Fruit fly (Drosophila melanogaster) whole organism, embryonic: ENCODE results near the gene Hgsnat.

Source experiments
- Atf6 ChIP-seq: fragments of 200-800 bp; sonication (Bioruptor generic); IDR thresholded peaks from 2 replicates; pipeline ENCODE4 v1.3.6; 2022; ENCODE audit warnings: missing biosample characterization, missing genetic modification characterization
- BEAF-32 ChIP-seq: fragments of 200-800 bp; sonication (Bioruptor generic); optimal IDR thresholded peaks from 3 replicates; lab custom pipeline; 2017; ENCODE audit warnings: missing biosample characterization, missing genetic modification characterization, mild to moderate bottlenecking, moderate library complexity, missing genetic modification reagents
- CG11093 ChIP-seq: fragments of 200-800 bp; sonication (Bioruptor generic); IDR thresholded peaks from 3 replicates; pipeline ENCODE4 v1.3.6; 2022; ENCODE audit warnings: missing biosample characterization, missing genetic modification characterization
- CG11504 ChIP-seq: fragments of 200-800 bp; sonication (Bioruptor generic); optimal IDR thresholded peaks from 3 replicates; lab custom pipeline; 2019; ENCODE audit warnings: missing biosample characterization, mild to moderate bottlenecking, missing genetic modification characterization, moderate library complexity
- CG12659 ChIP-seq: fragments of 200-800 bp; sonication (Bioruptor generic); optimal IDR thresholded peaks from 3 replicates; lab custom pipeline; 2017; ENCODE audit warnings: mild to moderate bottlenecking, missing biosample characterization, missing genetic modification reagents, missing genetic modification characterization
- CG13624 ChIP-seq: fragments of 200-800 bp; sonication (Bioruptor generic); optimal IDR thresholded peaks from 2 replicates; lab custom pipeline; 2016; ENCODE audit warnings: missing biosample characterization, missing genetic modification characterization
- CG15514 ChIP-seq: fragments of 200-800 bp; sonication (Bioruptor generic); optimal IDR thresholded peaks from 3 replicates; lab custom pipeline; 2017; ENCODE audit warnings: missing biosample characterization, missing genetic modification characterization, mild to moderate bottlenecking, moderate library complexity, missing genetic modification reagents
- CG17361 ChIP-seq: fragments of 200-800 bp; sonication (Bioruptor generic); IDR thresholded peaks from 3 replicates; pipeline ENCODE4 v1.3.6; 2022; ENCODE audit warnings: missing biosample characterization, missing genetic modification characterization
- CG18262 ChIP-seq: fragments of 200-800 bp; optimal IDR thresholded peaks from 3 replicates; lab custom pipeline; 2019; ENCODE audit warnings: missing biosample characterization, mild to moderate bottlenecking, missing genetic modification characterization, moderate library complexity
- CG2120 ChIP-seq: fragments of 200-800 bp; sonication (Bioruptor generic); optimal IDR thresholded peaks from 3 replicates; lab custom pipeline; 2016; ENCODE audit warnings: missing biosample characterization, missing genetic modification characterization
- CG32772 ChIP-seq: fragments of 200-800 bp; sonication (Bioruptor generic); IDR thresholded peaks from 2 replicates; pipeline ENCODE4 v1.3.6; 2022; ENCODE audit warnings: missing biosample characterization, missing genetic modification characterization
- CG34376 ChIP-seq: fragments of 200-800 bp; sonication (Bioruptor generic); optimal IDR thresholded peaks from 2 replicates; lab custom pipeline; 2018; ENCODE audit warnings: missing biosample characterization, mild to moderate bottlenecking, missing genetic modification characterization
- CG7556 ChIP-seq: fragments of 200-800 bp; sonication (Bioruptor generic); optimal IDR thresholded peaks from 2 replicates; lab custom pipeline; 2017; ENCODE audit warnings: missing biosample characterization, mild to moderate bottlenecking, missing genetic modification characterization
- CG8388 ChIP-seq: fragments of 200-800 bp; sonication (Bioruptor generic); optimal IDR thresholded peaks from 2 replicates; lab custom pipeline; 2019; ENCODE audit warnings: missing biosample characterization, mild to moderate bottlenecking, missing genetic modification characterization, moderate library complexity
- CG9437 ChIP-seq: fragments of 200-800 bp; sonication (Bioruptor generic); optimal IDR thresholded peaks from 2 replicates; lab custom pipeline; 2018; ENCODE audit warnings: missing biosample characterization, mild to moderate bottlenecking, missing genetic modification characterization
- CHES-1-like ChIP-seq: fragments of 200-800 bp; sonication (Bioruptor generic); optimal IDR thresholded peaks from 2 replicates; lab custom pipeline; 2016; ENCODE audit warnings: missing biosample characterization, missing genetic modification characterization
- CoRest ChIP-seq: fragments of 200-800 bp; sonication (Bioruptor generic); optimal IDR thresholded peaks from 3 replicates; lab custom pipeline; 2018; ENCODE audit warnings: missing biosample characterization, mild to moderate bottlenecking, missing genetic modification characterization, moderate library complexity
- Dad ChIP-seq: fragments of 200-800 bp; sonication (Bioruptor generic); optimal IDR thresholded peaks from 3 replicates; lab custom pipeline; 2016; ENCODE audit warnings: missing biosample characterization, missing genetic modification characterization
- Dip3 ChIP-seq: fragments of 200-800 bp; sonication (Bioruptor generic); optimal IDR thresholded peaks from 3 replicates; lab custom pipeline; 2016; ENCODE audit warnings: missing biosample characterization, missing genetic modification characterization
- Doc3 ChIP-seq: fragments of 200-800 bp; sonication (Bioruptor generic); IDR thresholded peaks from 3 replicates; pipeline ENCODE4 v1.3.6; 2022; ENCODE audit warnings: missing biosample characterization, missing genetic modification characterization; ENCODE audit not compliant: partially characterized antibody
- Dref ChIP-seq: fragments of 200-800 bp; sonication (Bioruptor generic); IDR thresholded peaks from 2 replicates; pipeline ENCODE4 v1.3.6; 2022; ENCODE audit warnings: missing biosample characterization, missing genetic modification characterization
- Drgx ChIP-seq: fragments of 200-800 bp; sonication (Bioruptor generic); IDR thresholded peaks from 2 replicates; pipeline ENCODE4 v1.3.6; 2022; ENCODE audit warnings: missing biosample characterization, missing genetic modification characterization
- Elba2 ChIP-seq: fragments of 200-800 bp; sonication (Bioruptor generic); optimal IDR thresholded peaks from 3 replicates; lab custom pipeline; 2016; ENCODE audit warnings: missing biosample characterization, missing genetic modification characterization
- Ets65A ChIP-seq: fragments of 200-800 bp; sonication (Bioruptor generic); peaks from one replicate; lab custom pipeline; 2016; ENCODE audit warnings: missing biosample characterization, missing genetic modification characterization
- Hr3 ChIP-seq: fragments of 200-800 bp; sonication (Bioruptor generic); optimal IDR thresholded peaks from 3 replicates; lab custom pipeline; 2016; ENCODE audit warnings: missing biosample characterization, missing genetic modification characterization
- Meics ChIP-seq: fragments of 200-800 bp; sonication (Bioruptor generic); optimal IDR thresholded peaks from 2 replicates; lab custom pipeline; 2017; ENCODE audit warnings: missing biosample characterization, mild to moderate bottlenecking, missing genetic modification characterization
- Ptx1 ChIP-seq: fragments of 200-800 bp; sonication (Bioruptor generic); IDR thresholded peaks from 2 replicates; pipeline ENCODE4 v1.3.6; 2022; ENCODE audit warnings: missing biosample characterization, missing genetic modification characterization
- TFAM ChIP-seq: fragments of 200-800 bp; sonication (Bioruptor generic); optimal IDR thresholded peaks from 2 replicates; lab custom pipeline; 2017; ENCODE audit warnings: missing biosample characterization, missing genetic modification characterization, inconsistent platforms
- dm ChIP-seq: fragments of 200-800 bp; sonication (Bioruptor generic); optimal IDR thresholded peaks from 3 replicates; lab custom pipeline; 2016; ENCODE audit warnings: missing biosample characterization, missing genetic modification characterization
- eve ChIP-seq, 2 experiments: fragments of >200 bp; optimal IDR thresholded peaks; 2 replicates each; lab custom pipeline; 2017; ENCODE audit warnings: missing biosample characterization in 2 of 2, missing genetic modification characterization in 2 of 2
- her ChIP-seq: fragments of 200-800 bp; sonication (Bioruptor generic); optimal IDR thresholded peaks from 2 replicates; lab custom pipeline; 2016; ENCODE audit warnings: missing biosample characterization, missing genetic modification characterization
- maf-S ChIP-seq: fragments of 200-800 bp; sonication (Bioruptor generic); optimal IDR thresholded peaks from 2 replicates; lab custom pipeline; 2016; ENCODE audit warnings: missing biosample characterization, missing genetic modification characterization
- peb ChIP-seq: fragments of 200-800 bp; sonication (Bioruptor generic); IDR thresholded peaks from 2 replicates; pipeline ENCODE4 v1.3.6; 2022; ENCODE audit warnings: missing biosample characterization, missing genetic modification characterization
- pum ChIP-seq: fragments of 200-800 bp; sonication (Bioruptor generic); optimal IDR thresholded peaks from 2 replicates; lab custom pipeline; 2016; ENCODE audit warnings: missing biosample characterization, missing genetic modification characterization
- slbo ChIP-seq: fragments of 200-800 bp; sonication (Bioruptor generic); IDR thresholded peaks from 2 replicates; pipeline ENCODE4 v1.3.6; 2022; ENCODE audit warnings: missing biosample characterization, missing genetic modification characterization
- stwl ChIP-seq: fragments of 200-800 bp; sonication (Bioruptor generic); optimal IDR thresholded peaks from 3 replicates; lab custom pipeline; 2018; ENCODE audit warnings: missing biosample characterization, mild to moderate bottlenecking, missing genetic modification characterization, moderate library complexity
- trem ChIP-seq: fragments of 200-800 bp; optimal IDR thresholded peaks from 3 replicates; lab custom pipeline; 2019; ENCODE audit warnings: missing biosample characterization, mild to moderate bottlenecking, missing genetic modification characterization, moderate library complexity
- usp ChIP-seq: fragments of >200 bp; optimal IDR thresholded peaks from 2 replicates; lab custom pipeline; 2017; ENCODE audit warnings: missing biosample characterization, missing genetic modification characterization

Gene Hgsnat

DNA sequence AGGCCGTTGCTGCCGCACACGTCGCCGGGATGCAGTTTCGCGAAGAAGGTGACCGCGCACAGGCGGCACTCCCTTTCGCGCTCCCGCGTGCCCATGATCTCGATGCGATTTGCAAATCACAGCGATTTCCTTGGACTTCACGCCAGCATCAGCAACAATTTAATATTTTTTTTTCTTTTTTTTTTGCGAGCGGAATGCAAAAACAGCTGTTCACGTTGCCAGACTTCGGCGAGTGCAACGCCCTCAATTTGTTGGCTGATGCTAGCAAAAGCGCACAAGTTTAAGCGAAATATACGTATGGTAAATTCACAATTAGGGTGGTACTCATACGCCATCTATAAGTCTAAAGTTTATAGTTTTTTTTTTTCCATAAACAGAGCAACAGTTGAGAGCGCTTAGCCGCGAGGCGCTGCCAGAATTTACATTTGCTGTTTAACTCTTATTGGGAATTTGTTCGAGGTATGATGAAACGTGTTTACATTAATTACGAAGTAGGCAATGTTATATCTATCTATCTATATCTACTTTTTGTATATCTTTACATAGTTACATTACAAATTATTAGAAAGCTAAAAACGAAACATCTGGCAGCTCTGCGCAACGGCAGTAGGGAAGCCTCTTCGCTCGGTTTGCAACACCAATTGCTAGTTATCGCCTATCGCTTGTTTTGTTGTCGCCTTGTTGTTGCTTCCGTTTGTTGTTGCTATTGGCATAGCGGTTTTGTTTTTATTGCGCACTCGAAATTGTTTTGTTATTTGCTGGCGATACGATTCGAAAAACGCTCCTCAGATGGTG is at the start of gene Hgsnat, which contains the start of gene CG4041 (continued):
- TF ChIP-seq Meics (GFP tag; lab: Kevin White, UChicago) (peak; percentile 11), CHES-1-like (GFP tag; lab: Kevin White, UChicago) (no peak), CG15514 (GFP tag; lab: Kevin White, UChicago) (peak; percentile 4), dm (GFP tag; lab: Kevin White, UChicago) (peak; percentile 19), CG7556 (peak; percentile 16), CG13624 (GFP tag; lab: Kevin White, UChicago) (peak; percentile 18), CG17361 (peak; percentile 50; the same call in 1 of the 3 replicates), CG8388 (GFP tag; lab: Kevin White, UChicago) (no peak), slbo (GFP tag; lab: Robert Waterston, UW) (peak; percentile 31; the same call in 1 of the 2 replicates), CG12659 (GFP tag; lab: Kevin White, UChicago) (peak; percentile 46), Ets65A (GFP tag; lab: Kevin White, UChicago) (peak; percentile 81), CG2120 (GFP tag; lab: Kevin White, UChicago) (peak; percentile 41), CG9437 (GFP tag; lab: Kevin White, UChicago) (no peak), trem (tag; lab: Kevin White, UChicago) (peak; percentile 45), Dip3 (GFP tag; lab: Kevin White, UChicago) (peak; percentile 14), Hr3 (GFP tag; lab: Kevin White, UChicago) (peak; percentile 4), peb (GFP tag; lab: Robert Waterston, UW) (no peak), Elba2 (GFP tag; lab: Kevin White, UChicago) (peak; percentile 84), CG11093 (GFP tag; lab: Robert Waterston, UW) (no peak), usp (GFP tag; lab: Kevin White, UChicago) (no peak), maf-S (GFP tag; lab: Kevin White, UChicago) (no peak), her (no peak), Dref (GFP tag; lab: Robert Waterston, UW) (peak; percentile 62), Dad (GFP tag; lab: Kevin White, UChicago) (no peak), stwl (peak; percentile 60), CG11504 (peak; percentile 22)
- TF ChIP-seq, all 482 proteins: peak for 88

DNA sequence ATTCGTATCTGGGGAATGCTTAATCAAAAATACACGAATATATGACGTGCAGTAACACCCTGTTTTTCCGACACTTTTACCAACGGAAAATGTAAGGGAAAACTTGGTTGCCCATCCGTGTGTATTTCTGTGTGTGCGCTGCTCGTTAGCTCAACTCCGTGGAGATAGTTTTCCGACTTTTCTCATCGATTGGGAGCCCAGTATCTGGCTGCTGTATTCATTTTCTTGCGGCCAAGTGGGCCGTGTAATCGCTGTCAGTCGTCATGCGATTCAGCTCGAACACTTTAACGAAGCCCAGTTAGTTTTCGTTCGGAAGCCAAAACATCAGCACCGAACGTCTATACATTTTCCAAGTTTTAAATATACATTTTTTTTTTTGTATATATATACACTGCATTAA is 43.2 kb upstream of the Hgsnat start, which contains the start of gene boil:
TSS of gene boil (plus strand) at position 301 of the 400 bp plus-strand sequence.
- no peak for TF ChIP-seq CG18262
- no peak for TF ChIP-seq Ptx1 (GFP tag; lab: Robert Waterston, UW)
- no peak for TF ChIP-seq Doc3
- TF ChIP-seq eve (GFP tag; optimal IDR thresholded peaks at IDR 0.05; lab: Kevin White, UChicago), result no peak
- no peak for TF ChIP-seq BEAF-32 (GFP tag; lab: Kevin White, UChicago)
- TF ChIP-seq pum, result no peak
- no peak for TF ChIP-seq CoRest (tag; lab: Kevin White, UChicago)
- no peak for TF ChIP-seq CG34376

DNA sequence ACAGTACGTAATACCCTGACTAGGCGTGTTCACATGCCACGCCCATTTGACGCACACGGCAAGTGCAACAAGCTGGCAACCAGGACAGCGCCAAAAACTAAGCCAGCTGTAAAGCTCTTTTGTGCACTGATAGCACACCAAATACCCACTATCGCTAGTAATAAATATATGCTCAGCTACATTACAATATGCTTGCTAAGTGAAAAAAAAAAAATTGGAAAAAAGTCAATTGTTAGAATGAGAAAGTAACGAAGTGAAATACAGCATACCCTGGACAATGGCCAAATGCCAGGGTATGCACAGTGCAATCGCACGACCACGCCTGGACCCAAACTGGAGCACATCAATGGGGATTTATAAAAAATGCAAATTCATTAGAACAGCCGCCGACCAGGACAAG is 32.7 kb upstream of the Hgsnat start:
- TF ChIP-seq Drgx (GFP tag; lab: Robert Waterston, UW) (0 out of 2 replicates have a peak, but pooled peaks have one; percentile 7), CG32772 (peak; percentile 41; the same call in 1 of the 2 replicates), Atf6 (no peak), TFAM (GFP tag; lab: Kevin White, UChicago) (no peak)
